Worm (Caenorhabditis elegans) whole organism, L3 larva: ENCODE measurements around the gene EEED8.13.

ENCODE experiments used
- unc-62 ChIP-seq: fragments of 150-350 bp; sonication (generic microtip); optimal IDR thresholded peaks from 4 replicates; lab custom pipeline; 2014; ENCODE audit warnings: missing biosample characterization, missing genetic modification reagents, missing genetic modification characterization
- zag-1 ChIP-seq: fragments of 150-350 bp; optimal IDR thresholded peaks from 2 replicates; lab custom pipeline; 2014; ENCODE audit warnings: missing biosample characterization, missing genetic modification characterization

DNA sequence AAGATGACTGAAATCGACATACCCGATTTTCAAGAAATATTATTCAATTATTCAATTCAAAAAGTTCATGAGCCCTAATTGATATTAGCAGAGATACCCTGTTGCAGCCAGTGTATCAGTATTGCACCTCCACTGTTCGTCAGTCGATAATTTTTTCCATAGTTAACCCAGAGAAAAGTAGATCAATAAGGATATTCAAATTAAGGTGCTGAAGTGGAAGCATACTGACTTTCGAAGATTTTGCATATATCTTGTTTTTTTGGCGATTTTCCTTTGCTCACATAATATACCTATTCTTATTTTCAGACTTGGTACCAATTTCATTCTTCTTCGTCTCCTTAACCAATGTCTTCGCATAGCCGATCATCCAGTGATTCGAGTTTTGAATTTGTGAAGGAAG, 6.6 kb upstream of the EEED8.13 start, which contains the start of gene EEED8.15:
- TF ChIP-seq unc-62 (GFP tag; lab: Kevin White, UChicago) (no peak), zag-1 (tag; lab: Kevin White, UChicago) (no peak)
